Worm (Caenorhabditis elegans) whole organism, young adult: Measurements from ENCODE around the gene sre-45.

Experiments
- B0035.1 ChIP-seq: sonication (generic microtip); optimal IDR thresholded peaks from 2 replicates; lab custom pipeline; 2016; ENCODE audit warnings: missing genetic modification characterization, mild to moderate bottlenecking, missing compliant biosample characterization, missing genotype, missing genetic modification reagents
- B0336.3 ChIP-seq: fragments of 200-800 bp; sonication (Bioruptor generic); IDR thresholded peaks from 2 replicates; pipeline ENCODE4 v1.3.6; 2022; ENCODE audit warnings: missing genetic modification characterization, missing compliant biosample characterization
- F22D6.2 ChIP-seq: sonication (generic microtip); optimal IDR thresholded peaks from 2 replicates; lab custom pipeline; 2016; ENCODE audit warnings: mild to moderate bottlenecking, missing genetic modification characterization, missing compliant biosample characterization
- F37B4.10 ChIP-seq: fragments of 200-800 bp; sonication (Bioruptor generic); IDR thresholded peaks from 2 replicates; pipeline ENCODE4 v1.3.6; 2022; ENCODE audit warnings: missing genetic modification characterization, missing compliant biosample characterization
- F39B2.1 ChIP-seq: fragments of 200-800 bp; sonication (Bioruptor generic); IDR thresholded peaks from 2 replicates; pipeline ENCODE4 v1.3.6; 2022; ENCODE audit warnings: missing genetic modification reagents, missing genetic modification characterization, missing compliant biosample characterization
- Y53F4B.3 ChIP-seq: fragments of 200-800 bp; sonication (Bioruptor generic); IDR thresholded peaks from 2 replicates; pipeline ENCODE4 v1.3.6; 2022; ENCODE audit warnings: missing genetic modification reagents, missing genetic modification characterization, missing compliant biosample characterization
- Y79H2A.3 ChIP-seq: fragments of 200-800 bp; sonication (Bioruptor generic); conservative IDR thresholded peaks from 2 replicates; pipeline ENCODE4 v1.3.6; 2022; ENCODE audit warnings: missing genetic modification reagents, missing genetic modification characterization, missing compliant biosample characterization
- Y95B8A.8 ChIP-seq: fragments of 200-800 bp; sonication (Bioruptor generic); IDR thresholded peaks from 2 replicates; pipeline ENCODE4 v1.3.6; 2022; ENCODE audit warnings: missing genetic modification reagents, missing genetic modification characterization, missing compliant biosample characterization
- ZK185.1 ChIP-seq: sonication (generic microtip); optimal IDR thresholded peaks from 2 replicates; lab custom pipeline; 2016; ENCODE audit warnings: mild to moderate bottlenecking, missing genetic modification characterization, missing compliant biosample characterization; ENCODE audit not compliant: poor library complexity, severe bottlenecking
- athp-1 ChIP-seq: sonication (generic microtip); optimal IDR thresholded peaks from 2 replicates; lab custom pipeline; 2017; ENCODE audit warnings: mild to moderate bottlenecking, missing genetic modification characterization, missing compliant biosample characterization
- attf-5 ChIP-seq: fragments of 200-800 bp; sonication (Bioruptor generic); optimal IDR thresholded peaks from 2 replicates; lab custom pipeline; 2018; ENCODE audit warnings: mild to moderate bottlenecking, missing genetic modification characterization, missing compliant biosample characterization
- bed-1 ChIP-seq: fragments of 200-800 bp; sonication (Bioruptor generic); IDR thresholded peaks from 2 replicates; pipeline ENCODE4 v1.3.6; 2022; ENCODE audit warnings: missing genetic modification reagents, missing genetic modification characterization, missing compliant biosample characterization
- ceh-40 ChIP-seq: fragments of 200-800 bp; sonication (Bioruptor generic); IDR thresholded peaks from 2 replicates; pipeline ENCODE4 v1.3.6; 2022; ENCODE audit warnings: missing genetic modification characterization, missing compliant biosample characterization
- ceh-58 ChIP-seq: fragments of 200-800 bp; sonication (Bioruptor generic); IDR thresholded peaks from 2 replicates; pipeline ENCODE4 v1.3.6; 2022; ENCODE audit warnings: missing genetic modification characterization, missing compliant biosample characterization
- ceh-91 ChIP-seq: fragments of 200-800 bp; sonication (Bioruptor generic); IDR thresholded peaks from 2 replicates; pipeline ENCODE4 v1.3.6; 2022; ENCODE audit warnings: missing genetic modification reagents, missing genetic modification characterization, missing compliant biosample characterization
- egrh-3 ChIP-seq: fragments of 200-800 bp; sonication (Bioruptor generic); IDR thresholded peaks from 2 replicates; pipeline ENCODE4 v1.3.6; 2022; ENCODE audit warnings: missing genetic modification reagents, missing genetic modification characterization, missing compliant biosample characterization
- fkh-3 ChIP-seq: sonication (generic microtip); optimal IDR thresholded peaks from 2 replicates; lab custom pipeline; 2016; ENCODE audit warnings: mild to moderate bottlenecking, missing genetic modification characterization, missing compliant biosample characterization
- hlh-12 ChIP-seq: sonication (generic microtip); optimal IDR thresholded peaks from 2 replicates; lab custom pipeline; 2016; ENCODE audit warnings: missing genetic modification characterization, missing compliant biosample characterization
- hrde-1 ChIP-seq: sonication (generic microtip); optimal IDR thresholded peaks from 2 replicates; lab custom pipeline; 2016; ENCODE audit warnings: missing genetic modification characterization, mild to moderate bottlenecking, missing compliant biosample characterization, moderate library complexity, missing genotype, missing genetic modification reagents, borderline replicate concordance
- lag-1 ChIP-seq: fragments of 200-800 bp; sonication (Bioruptor generic); IDR thresholded peaks from 2 replicates; pipeline ENCODE4 v1.3.6; 2022; ENCODE audit warnings: missing genetic modification reagents, missing genetic modification characterization, missing compliant biosample characterization
- let-607 ChIP-seq, 2 experiments: fragments of 200-800 bp in 1 of 2; sonication (Bioruptor generic) in 1 of 2; sonication (generic microtip) in 1 of 2; optimal IDR thresholded peaks; 2 replicates each; lab custom pipeline; 2016 to 2018; ENCODE audit warnings: mild to moderate bottlenecking in 2 of 2, missing compliant biosample characterization in 2 of 2, missing genetic modification characterization in 2 of 2, moderate library complexity in 2 of 2, missing genotype in 1 of 2
- lin-26 ChIP-seq: fragments of 200-800 bp; sonication (Bioruptor generic); IDR thresholded peaks from 2 replicates; pipeline ENCODE4 v1.3.6; 2022; ENCODE audit warnings: missing genetic modification reagents, missing genetic modification characterization, missing compliant biosample characterization
- lsl-1 ChIP-seq: fragments of 200-800 bp; sonication (Bioruptor generic); optimal IDR thresholded peaks from 2 replicates; lab custom pipeline; 2018; ENCODE audit warnings: mild to moderate bottlenecking, missing genetic modification characterization, moderate library complexity, missing compliant biosample characterization
- mcd-1 ChIP-seq: fragments of 200-800 bp; sonication (Bioruptor generic); IDR thresholded peaks from 2 replicates; pipeline ENCODE4 v1.3.6; 2022; ENCODE audit warnings: missing genetic modification reagents, missing genetic modification characterization, missing compliant biosample characterization
- nfya-2 ChIP-seq: fragments of 200-800 bp; sonication (Bioruptor generic); IDR thresholded peaks from 2 replicates; pipeline ENCODE4 v1.3.6; 2022; ENCODE audit warnings: missing genetic modification reagents, missing genetic modification characterization, missing compliant biosample characterization
- nhr-80 ChIP-seq: sonication (generic microtip); optimal IDR thresholded peaks from 2 replicates; lab custom pipeline; 2016; ENCODE audit warnings: missing genetic modification characterization, missing compliant biosample characterization
- pbrm-1 ChIP-seq: fragments of 200-800 bp; sonication (Bioruptor generic); IDR thresholded peaks from 2 replicates; pipeline ENCODE4 v1.3.6; 2022; ENCODE audit warnings: missing genetic modification reagents, missing genetic modification characterization, missing compliant biosample characterization
- rpc-1 ChIP-seq, 2 experiments: fragments of 150-350 bp in 1 of 2; sonication (generic microtip) in 1 of 2; optimal IDR thresholded peaks; 2 replicates each; lab custom pipeline; 2014 to 2018; ENCODE audit warnings: missing biosample characterization in 1 of 2, missing genetic modification characterization in 1 of 2, missing genetic modification reagents in 1 of 2, missing genotype in 1 of 2
- sdz-38 ChIP-seq: sonication (generic microtip); optimal IDR thresholded peaks from 2 replicates; lab custom pipeline; 2016; ENCODE audit warnings: missing genotype, missing genetic modification characterization, missing compliant biosample characterization
- snpc-1.3 ChIP-seq: sonication (generic microtip); optimal IDR thresholded peaks from 2 replicates; lab custom pipeline; 2017; ENCODE audit warnings: missing genetic modification characterization, mild to moderate bottlenecking, missing compliant biosample characterization, antibody characterized with exemption, moderate library complexity, missing genotype, missing genetic modification reagents; ENCODE audit not compliant: insufficient read depth
- sptf-2 ChIP-seq: fragments of 200-800 bp; sonication (Bioruptor generic); optimal IDR thresholded peaks from 2 replicates; lab custom pipeline; 2018; ENCODE audit warnings: mild to moderate bottlenecking, missing genetic modification characterization, missing compliant biosample characterization
- tbp1 ChIP-seq: fragments of 200-800 bp; sonication (Bioruptor generic); optimal IDR thresholded peaks from 2 replicates; lab custom pipeline; 2018; ENCODE audit warnings: mild to moderate bottlenecking, missing genetic modification characterization, missing compliant biosample characterization
- tbx-9 ChIP-seq: sonication (generic microtip); optimal IDR thresholded peaks from 2 replicates; lab custom pipeline; 2016; ENCODE audit warnings: borderline replicate concordance, missing genetic modification characterization, inconsistent platforms, missing compliant biosample characterization
- xnd-1 ChIP-seq: sonication (generic microtip); optimal IDR thresholded peaks from 2 replicates; lab custom pipeline; 2016; ENCODE audit warnings: missing genotype, missing genetic modification reagents, missing genetic modification characterization, missing compliant biosample characterization
- zfh-2 ChIP-seq: fragments of 200-800 bp; sonication (Bioruptor generic); conservative IDR thresholded peaks from 2 replicates; pipeline ENCODE4 v1.3.6; 2022; ENCODE audit warnings: missing genetic modification reagents, missing genetic modification characterization, missing compliant biosample characterization
- ztf-22 ChIP-seq: fragments of 200-800 bp; sonication (Bioruptor generic); optimal IDR thresholded peaks from 2 replicates; lab custom pipeline; 2018; ENCODE audit warnings: mild to moderate bottlenecking, missing genetic modification characterization, moderate library complexity, missing compliant biosample characterization
- ztf-25 ChIP-seq: fragments of 200-800 bp; sonication (Bioruptor generic); IDR thresholded peaks from 2 replicates; pipeline ENCODE4 v1.3.6; 2022; ENCODE audit warnings: missing genetic modification reagents, missing genetic modification characterization, missing compliant biosample characterization
- ztf-3 ChIP-seq: fragments of 200-800 bp; sonication (Bioruptor generic); optimal IDR thresholded peaks from 2 replicates; lab custom pipeline; 2018; ENCODE audit warnings: mild to moderate bottlenecking, missing genetic modification characterization, missing compliant biosample characterization
- ztf-6 ChIP-seq: fragments of 200-800 bp; sonication (Bioruptor generic); IDR thresholded peaks from 2 replicates; pipeline ENCODE4 v1.3.6; 2022; ENCODE audit warnings: missing genetic modification reagents, missing genetic modification characterization, missing compliant biosample characterization

The sre-45 gene

ce11 chrII:13484108-13484507 is 33.6 kb upstream of the sre-45 start:
- TF ChIP-seq ztf-3: no peak
- TF ChIP-seq nfya-2 (GFP tag; lab: Robert Waterston, UW): 0 out of 2 replicates have a peak, but pooled peaks have one; percentile 11
- peak; percentile 62 for TF ChIP-seq zfh-2

- TF ChIP-seq zfh-2 (peak; percentile 66), sptf-2 (no peak)
Observed at ce11 chrII:13485119-13485518, 32.6 kb upstream of the sre-45 start.

DNA sequence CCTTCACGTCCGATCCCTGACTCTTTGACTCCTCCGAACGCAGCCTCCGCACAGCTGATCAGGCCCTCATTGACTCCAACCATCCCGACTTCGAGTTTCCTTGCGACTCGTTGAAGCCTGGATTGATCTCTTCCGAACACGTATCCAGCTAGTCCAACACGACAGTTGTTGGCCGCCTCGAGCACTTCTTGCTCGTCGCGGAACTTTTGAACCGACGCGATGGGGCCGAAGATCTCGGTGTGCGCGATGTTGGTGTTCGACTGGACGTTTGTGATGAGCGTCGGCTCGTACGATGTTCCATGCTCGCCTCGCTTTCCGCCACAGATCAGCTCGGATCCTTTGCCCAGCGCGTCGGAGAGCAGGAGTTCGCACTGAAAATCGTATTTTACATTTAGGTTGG is 30.1 kb upstream of the sre-45 start:
- no peak for TF ChIP-seq ceh-58
- TF ChIP-seq Y95B8A.8 (GFP tag; lab: Robert Waterston, UW): 0 out of 2 replicates have a peak, but pooled peaks have one; percentile 27
- TF ChIP-seq snpc-1.3 (tag; lab: Kevin White, UChicago): no peak
- TF ChIP-seq B0035.1 (tag; lab: Kevin White, UChicago): no peak
- TF ChIP-seq egrh-3 (GFP tag; lab: Robert Waterston, UW): peak; percentile 11; the same call in 1 of the 2 replicates
- TF ChIP-seq zfh-2: peak; percentile 60; the same call in 1 of the 2 replicates
- no peak for TF ChIP-seq fkh-3 (tag; lab: Kevin White, UChicago)
- TF ChIP-seq tbx-9 (tag; lab: Kevin White, UChicago): no peak
- TF ChIP-seq bed-1 (GFP tag; lab: Robert Waterston, UW): 0 out of 2 replicates have a peak, but pooled peaks have one; percentile 29
- no peak for TF ChIP-seq let-607 (tag; optimal IDR thresholded peaks at IDR 0.05; lab: Kevin White, UChicago)
- no peak for TF ChIP-seq hlh-12 (tag; lab: Kevin White, UChicago)
- TF ChIP-seq, all 124 proteins: peak for 4

ce11 chrII:13489896-13490295 is 27.8 kb upstream of the sre-45 start:
- TF ChIP-seq zfh-2 (peak; percentile 82), ztf-25 (GFP tag; lab: Robert Waterston, UW) (no peak), ztf-3 (no peak), lin-26 (GFP tag; lab: Robert Waterston, UW) (0 out of 2 replicates have a peak, but pooled peaks have one; percentile 58), tbx-9 (tag; lab: Kevin White, UChicago) (no peak)
- TF ChIP-seq, all 124 proteins: peak for 2

- peak; percentile 33 for TF ChIP-seq athp-1 (tag; lab: Kevin White, UChicago)
- peak; percentile 56 for TF ChIP-seq xnd-1 (tag; lab: Kevin White, UChicago)
- peak; percentile 82 for TF ChIP-seq lsl-1 (GFP tag; lab: Kevin White, UChicago)
- no peak for TF ChIP-seq F39B2.1 (GFP tag; lab: Robert Waterston, UW)
- no peak for TF ChIP-seq tbp1 (GFP tag; lab: Kevin White, UChicago)
- TF ChIP-seq ztf-22 (GFP tag; lab: Kevin White, UChicago): no peak
- no peak for TF ChIP-seq ceh-40 (GFP tag; lab: Robert Waterston, UW)
- TF ChIP-seq Y79H2A.3: no peak
- TF ChIP-seq pbrm-1 (GFP tag; lab: Robert Waterston, UW): no peak
- TF ChIP-seq attf-5 (GFP tag; lab: Kevin White, UChicago): no peak
- no peak for TF ChIP-seq ceh-91 (GFP tag; lab: Robert Waterston, UW)
- TF ChIP-seq lag-1 (GFP tag; lab: Robert Waterston, UW): no peak
- no peak for TF ChIP-seq ztf-6 (GFP tag; lab: Robert Waterston, UW)
- TF ChIP-seq nhr-80 (tag; lab: Kevin White, UChicago): no peak
- TF ChIP-seq ztf-3: no peak
- no peak for TF ChIP-seq zfh-2
- 0 out of 2 replicates have a peak, but pooled peaks have one; percentile 7 for TF ChIP-seq lin-26 (GFP tag; lab: Robert Waterston, UW)
- no peak for TF ChIP-seq rpc-1 (optimal IDR thresholded peaks at IDR 0.05; lab: Kevin White, UChicago)
- no peak for TF ChIP-seq rpc-1 (tag; optimal IDR thresholded peaks at IDR 0.05; lab: Kevin White, UChicago)
- peak; percentile 44; the same call in 1 of the 2 replicates for TF ChIP-seq B0336.3 (GFP tag; lab: Robert Waterston, UW)
- no peak for TF ChIP-seq ZK185.1
- peak; percentile 33 for TF ChIP-seq hrde-1 (tag; lab: Kevin White, UChicago)
- TF ChIP-seq sdz-38 (tag; lab: Kevin White, UChicago): no peak
- TF ChIP-seq F22D6.2: no peak
- TF ChIP-seq mcd-1 (GFP tag; lab: Robert Waterston, UW): no peak
- TF ChIP-seq F37B4.10 (GFP tag; lab: Robert Waterston, UW): no peak
- no peak for TF ChIP-seq Y53F4B.3 (GFP tag; lab: Robert Waterston, UW)
Observed at ce11 chrII:13491254-13491889, 26.3 kb upstream of the sre-45 start, which contains the start of gene alh-7. Gene alh-7, minus strand, starts transcription at chrII:13491786.
